Worm (Caenorhabditis elegans) whole organism, L4/young adult: Measurements from ENCODE around the gene lgc-56.

Experiments
- W03F9.2 ChIP-seq: fragments of 150-350 bp; optimal IDR thresholded peaks from 2 replicates; lab custom pipeline; 2014; ENCODE audit warnings: missing biosample characterization, missing genetic modification characterization
- dao-5 ChIP-seq: sonication (generic microtip); optimal IDR thresholded peaks from 2 replicates; lab custom pipeline; 2016; ENCODE audit warnings: missing genotype, missing genetic modification characterization, moderate library complexity, missing compliant biosample characterization
- him-1 ChIP-seq: sonication (generic microtip); optimal IDR thresholded peaks from 2 replicates; lab custom pipeline; 2016; ENCODE audit warnings: missing genotype, missing genetic modification reagents, missing genetic modification characterization, missing compliant biosample characterization

The lgc-56 gene

DNA sequence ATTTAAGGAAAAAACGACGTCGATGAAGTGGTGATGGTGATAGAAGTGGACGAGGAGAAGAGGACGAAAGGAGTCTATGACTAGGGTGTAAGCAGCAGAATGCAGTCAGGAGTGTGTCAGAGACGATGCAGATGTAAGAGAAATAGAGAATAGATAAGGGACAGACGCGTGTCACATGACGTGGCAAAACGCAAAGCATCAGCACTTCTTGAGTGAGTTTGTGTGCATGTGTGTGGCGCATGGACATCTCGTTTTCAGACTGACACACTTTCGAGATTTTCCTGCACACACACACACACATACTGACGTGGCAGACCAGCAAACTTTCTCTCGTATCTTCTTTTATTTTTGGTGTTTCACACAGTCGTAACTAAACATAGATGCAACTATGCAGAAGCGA, 52.3 kb downstream of the lgc-56 start:
- TF ChIP-seq him-1 (tag; lab: Kevin White, UChicago): no peak
- TF ChIP-seq W03F9.2 (tag; lab: Kevin White, UChicago): peak; percentile 22
- TF ChIP-seq dao-5 (tag; lab: Kevin White, UChicago): peak; percentile 10
